Fruit fly (Drosophila melanogaster) whole organism, larva: Measurements from ENCODE around the gene Blimp-1.
A peak's percentile ranks its signal among the peaks of the same experiment; 100 is the strongest.

Source experiments
- noc ChIP-seq: fragments of 200-800 bp; sonication (Bioruptor generic); optimal IDR thresholded peaks from 3 replicates; lab custom pipeline; 2019; ENCODE audit warnings: missing biosample characterization, mild to moderate bottlenecking, missing genetic modification characterization, moderate library complexity

Gene Blimp-1

DNA sequence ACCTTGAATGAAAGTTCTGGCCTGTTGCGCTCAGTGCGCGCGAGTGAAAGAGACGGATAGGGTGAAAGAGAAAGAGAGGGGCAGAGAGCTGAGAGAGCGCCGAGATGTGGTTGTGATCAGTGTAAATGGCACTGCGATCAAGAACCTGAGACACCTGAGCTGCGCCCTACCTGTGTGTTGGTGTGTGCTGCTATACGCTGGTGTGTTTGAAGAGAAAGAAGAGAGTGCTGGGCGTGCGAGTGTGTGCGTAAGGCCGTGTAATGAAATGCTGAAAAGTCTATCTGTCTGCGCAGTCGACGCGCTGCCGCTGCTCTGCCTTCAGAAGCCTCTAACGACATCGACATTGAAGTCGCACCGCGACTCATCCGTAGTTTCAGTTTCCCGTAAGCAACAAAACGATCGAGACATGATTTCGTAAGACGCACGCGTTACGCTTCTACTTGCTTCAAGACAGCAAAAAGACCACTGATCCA, at the start of gene Blimp-1:
Gene Blimp-1 (plus strand): TSS at position 376 of the 473 bp plus-strand sequence.
- TF ChIP-seq noc (tag; lab: Kevin White, UChicago): no peak

DNA sequence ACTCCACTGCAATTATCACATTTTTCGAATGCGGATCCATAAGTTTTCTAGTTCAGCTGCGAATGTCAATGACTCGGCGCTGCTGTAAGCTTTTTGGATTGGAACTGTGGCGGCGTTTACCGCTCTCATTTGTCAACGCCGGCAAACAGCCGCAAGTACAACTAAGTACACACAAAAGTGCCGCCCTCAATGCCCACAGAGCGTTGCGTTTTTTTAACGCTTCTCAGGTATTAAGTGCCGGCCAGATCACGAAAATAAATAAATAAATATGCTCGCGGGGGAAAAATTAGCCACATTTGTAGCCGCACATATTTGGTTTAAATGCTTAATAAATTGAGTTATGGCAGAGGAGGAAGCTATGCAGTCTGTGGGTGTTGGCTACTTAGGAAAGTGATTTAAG, 49.2 kb upstream of the Blimp-1 start:
- TF ChIP-seq noc (tag; lab: Kevin White, UChicago): no peak

DNA sequence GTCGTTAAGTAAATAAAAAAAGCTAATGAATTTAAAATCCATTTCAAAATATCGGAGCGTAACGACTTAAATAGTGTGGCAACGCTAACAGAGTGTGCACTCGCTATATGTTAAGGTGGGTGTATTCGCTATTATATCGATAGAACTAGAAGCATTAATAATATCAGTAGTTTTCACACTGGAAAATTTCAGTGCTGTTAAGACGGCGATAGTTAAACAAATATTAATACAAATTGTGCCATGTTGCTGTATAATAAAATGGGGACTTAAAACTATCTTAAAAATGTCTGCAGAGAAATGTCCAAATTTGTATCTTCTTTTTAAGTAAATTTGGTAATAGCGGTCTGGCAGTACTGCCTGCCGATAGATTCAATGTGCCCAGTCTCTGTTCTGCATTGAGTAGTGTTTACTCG, 47.5 kb upstream of the Blimp-1 start:
- TF ChIP-seq noc (tag; lab: Kevin White, UChicago): no peak

DNA sequence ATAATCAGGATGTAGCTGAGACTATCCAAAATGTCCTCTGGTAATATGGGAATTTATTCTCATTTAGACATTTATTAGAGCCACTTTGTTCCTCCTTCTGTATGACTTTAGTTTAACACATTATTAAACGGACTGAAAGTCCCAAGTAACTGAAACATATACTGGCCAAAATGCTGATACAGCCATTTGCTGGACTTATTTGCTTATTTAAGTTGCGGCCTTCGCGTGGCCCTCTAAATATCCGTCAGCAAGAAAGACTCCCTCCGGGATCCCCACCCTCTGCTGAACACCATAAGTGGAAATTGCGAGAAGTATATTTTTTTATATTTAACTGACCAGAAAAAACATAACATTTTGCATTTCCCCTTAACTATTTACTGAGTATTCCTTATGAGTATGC, 38.3 kb upstream of the Blimp-1 start, which contains the start of gene spo:
Gene spo (minus strand): TSS at position 135 of the 400 bp plus-strand sequence.
- no peak for TF ChIP-seq noc (tag; lab: Kevin White, UChicago)

DNA sequence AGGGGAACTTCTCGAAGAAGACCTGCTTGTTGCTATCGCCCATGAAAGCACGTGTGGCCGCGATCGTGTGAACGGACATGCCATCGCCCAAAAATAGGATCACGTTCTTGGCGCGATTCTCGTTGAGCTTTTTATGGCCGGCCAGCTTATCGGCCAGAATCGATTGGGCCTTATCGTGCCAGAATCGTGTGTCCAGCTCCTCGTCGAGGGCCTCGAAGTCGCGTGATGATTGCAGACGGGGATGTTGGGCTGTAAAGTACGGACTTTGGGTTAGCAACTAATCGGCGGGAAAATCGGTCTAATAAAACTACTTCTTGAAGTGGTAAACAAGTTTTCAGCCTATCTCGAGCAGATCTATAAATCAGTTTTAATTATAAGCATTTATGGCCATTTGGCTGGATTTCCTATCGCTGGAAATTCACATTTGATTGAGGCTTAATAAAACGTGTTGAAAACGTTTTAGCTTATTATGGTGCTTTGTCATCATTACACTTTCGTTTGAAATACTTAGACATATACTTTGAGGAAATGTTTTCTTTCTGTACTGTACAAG, 36.5 kb upstream of the Blimp-1 start:
- TF ChIP-seq noc (tag; lab: Kevin White, UChicago): no peak

DNA sequence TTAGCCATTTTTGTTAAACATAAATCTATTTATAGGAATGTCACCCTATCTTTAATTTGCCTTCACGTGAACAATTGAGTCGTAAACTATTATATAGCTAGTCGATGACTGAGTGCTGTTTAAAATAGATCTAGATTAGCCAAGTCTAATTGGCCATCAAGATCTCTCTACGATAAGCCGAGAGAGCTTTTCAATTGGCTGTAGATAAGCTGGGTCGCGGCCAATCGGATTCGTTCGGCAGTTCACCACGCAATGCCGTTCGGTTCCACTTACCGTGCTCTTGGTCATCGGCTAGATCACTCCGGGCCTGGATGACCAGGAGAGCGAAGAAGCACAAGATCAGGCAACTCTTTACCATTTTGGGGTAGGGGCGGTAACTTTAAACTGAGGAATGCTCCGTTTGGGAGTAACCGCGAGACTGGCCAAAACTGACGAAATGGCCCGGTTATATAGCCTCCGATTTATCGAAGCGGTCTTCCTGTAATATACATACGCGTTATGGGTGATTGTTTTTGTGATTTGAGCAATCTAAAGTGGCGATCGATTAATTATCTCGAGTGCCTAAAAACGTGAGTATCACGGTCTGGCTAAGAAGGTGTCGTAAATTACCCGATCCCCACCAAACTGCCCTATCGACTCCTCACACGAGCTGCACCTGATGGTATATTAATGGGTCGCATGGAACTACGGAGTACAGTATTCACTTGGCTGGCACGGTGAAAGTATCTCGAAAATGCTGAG, 35.8 kb upstream of the Blimp-1 start, which contains the start of the genes Alp10 and Alp9:
Gene Alp10 (minus strand): TSS at position 420 of the 741 bp plus-strand sequence.
Gene Alp9 (plus strand): TSS at position 690 of the 741 bp plus-strand sequence.
- TF ChIP-seq noc (tag; lab: Kevin White, UChicago): no peak

DNA sequence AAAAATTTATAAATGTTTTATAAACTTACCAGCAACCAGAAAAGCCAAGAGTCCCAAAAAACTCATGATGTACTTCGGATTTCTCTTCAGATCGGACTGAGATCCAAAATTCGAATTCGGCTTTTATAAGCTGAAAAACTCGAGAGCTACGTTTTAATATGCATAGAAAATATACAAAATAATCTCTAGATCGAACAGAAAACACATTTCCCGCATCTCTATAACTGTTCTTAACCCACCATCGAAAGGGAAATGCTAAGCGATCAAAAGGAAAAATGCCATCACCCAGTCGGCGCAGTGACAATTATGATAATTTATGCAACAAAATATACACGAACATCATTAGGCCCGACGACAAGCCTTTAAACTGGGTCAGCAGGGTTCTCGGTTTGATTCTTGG, 31.2 kb upstream of the Blimp-1 start, which contains the start of gene CG10591:
Gene CG10591 (minus strand): TSS at position 101 of the 400 bp plus-strand sequence.
- no peak for TF ChIP-seq noc (tag; lab: Kevin White, UChicago)

DNA sequence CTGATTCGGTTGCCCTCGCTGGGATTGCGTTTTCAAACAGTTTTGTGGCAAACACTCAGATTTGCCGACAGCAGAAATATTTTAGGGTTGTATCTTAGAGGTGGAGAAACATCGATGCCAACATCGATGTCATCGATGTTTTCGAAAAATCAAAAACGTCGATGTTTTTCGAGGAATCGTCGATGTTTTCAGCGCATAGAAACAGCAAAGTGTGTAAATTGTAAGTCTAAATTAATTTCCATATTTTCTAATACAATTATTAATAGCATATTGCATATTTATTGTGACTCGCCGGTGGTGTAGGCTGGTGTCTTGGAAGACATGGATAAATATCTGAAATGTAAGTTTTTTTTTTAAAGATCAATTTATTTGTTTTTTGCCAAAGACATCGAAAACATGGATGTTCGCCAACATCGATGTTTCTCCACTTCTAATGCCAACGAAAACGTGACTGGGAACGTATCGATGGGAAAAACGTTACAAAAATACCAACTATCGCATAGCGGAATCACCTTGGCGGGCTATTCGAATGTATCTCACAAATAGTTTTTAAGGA, 26.8 kb upstream of the Blimp-1 start, which contains the start of gene TM9SF3:
Gene TM9SF3 (minus strand): TSS at position 120 of the 556 bp plus-strand sequence.
- no peak for TF ChIP-seq noc (tag; lab: Kevin White, UChicago)

DNA sequence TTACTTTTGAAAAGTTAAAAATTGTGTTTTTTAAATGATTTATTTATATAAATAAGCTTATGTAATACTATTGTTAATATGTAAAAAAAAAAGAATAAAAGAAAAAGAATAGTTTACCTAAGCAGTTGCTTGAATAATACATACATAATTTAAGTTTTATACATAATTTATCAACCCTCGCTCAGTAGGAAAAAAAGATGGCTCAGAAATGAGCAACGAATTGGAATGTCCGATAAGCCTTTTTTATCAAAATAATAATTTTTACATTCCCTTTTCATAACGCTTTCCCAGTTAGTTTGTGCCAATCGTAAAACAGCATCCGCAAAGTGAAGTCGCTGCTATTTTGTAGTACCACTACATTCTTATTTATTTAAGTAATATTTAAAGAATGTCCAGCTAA, 26.3 kb upstream of the Blimp-1 start, which contains the start of gene mthl2:
Gene mthl2 (plus strand): TSS at position 301 of the 400 bp plus-strand sequence.
- no peak for TF ChIP-seq noc (tag; lab: Kevin White, UChicago)

DNA sequence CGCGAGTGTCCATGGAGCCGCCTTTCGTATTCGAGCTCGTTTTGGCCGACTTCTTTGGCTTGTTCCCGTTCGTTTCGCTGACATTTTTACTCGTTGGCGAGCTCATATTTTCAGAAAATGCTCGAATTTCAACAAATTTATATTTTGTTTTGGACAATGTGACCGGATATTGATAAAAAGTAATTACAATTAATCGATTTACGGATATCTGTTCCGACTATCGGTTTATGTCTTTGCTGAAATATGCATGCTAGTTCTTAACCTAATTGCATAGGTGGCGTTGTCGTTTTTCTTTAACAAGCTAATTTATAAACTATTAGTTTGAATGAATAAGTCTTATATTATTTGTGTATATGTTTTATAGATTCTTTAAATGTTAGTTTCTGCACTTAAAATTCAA, 22.7 kb upstream of the Blimp-1 start, which contains the start of gene Eaf6:
Gene Eaf6 (minus strand): TSS at position 173 of the 400 bp plus-strand sequence.
- TF ChIP-seq noc (tag; lab: Kevin White, UChicago): no peak

DNA sequence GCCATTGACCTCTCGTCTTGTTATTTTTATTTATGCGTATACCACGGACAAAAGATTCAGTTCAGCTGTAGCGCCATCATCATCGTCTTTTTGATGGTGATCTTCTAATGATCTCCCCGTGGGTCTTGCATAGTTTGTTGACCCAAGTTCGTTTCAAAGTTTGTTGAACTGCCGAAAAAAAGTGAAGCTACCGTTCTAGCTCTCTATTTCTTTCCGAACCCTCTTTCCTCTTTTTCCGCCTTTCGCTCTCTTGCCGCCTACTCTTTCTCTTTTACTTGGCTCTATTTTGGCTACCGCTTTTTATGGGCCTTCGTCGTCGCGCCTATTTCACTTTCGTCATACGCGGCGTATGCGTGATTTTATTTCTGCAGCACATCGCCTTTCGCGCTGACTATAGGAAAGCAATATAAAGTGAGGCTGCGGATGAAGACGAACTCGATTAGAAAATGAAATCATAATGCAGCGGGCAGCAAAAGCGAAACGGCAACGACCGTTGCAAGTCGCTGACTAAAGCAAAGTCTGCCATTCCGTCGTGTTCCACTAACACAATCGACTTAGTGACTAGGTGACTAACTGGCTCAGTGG, 21.9 kb upstream of the Blimp-1 start:
- no peak for TF ChIP-seq noc (tag; lab: Kevin White, UChicago)

DNA sequence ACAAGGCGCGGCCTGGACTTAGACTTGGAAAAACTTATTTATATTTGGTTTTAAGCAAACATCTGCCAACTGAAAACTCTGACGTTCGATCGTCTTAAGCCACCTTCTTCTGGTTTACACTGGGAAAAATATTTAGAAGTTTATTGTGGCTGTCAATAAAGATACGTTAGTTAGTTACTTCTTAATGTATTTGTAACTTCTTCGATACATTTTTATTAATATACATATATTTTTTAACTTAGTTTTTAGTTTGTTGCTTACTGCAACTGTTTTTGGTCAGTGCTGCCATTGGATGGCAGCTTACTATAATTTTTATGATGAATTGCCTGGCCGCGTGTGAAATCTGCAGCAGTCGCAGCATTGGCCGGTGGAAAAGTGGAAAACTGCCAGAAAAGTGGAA, 21.3 kb upstream of the Blimp-1 start:
- no peak for TF ChIP-seq noc (tag; lab: Kevin White, UChicago)

DNA sequence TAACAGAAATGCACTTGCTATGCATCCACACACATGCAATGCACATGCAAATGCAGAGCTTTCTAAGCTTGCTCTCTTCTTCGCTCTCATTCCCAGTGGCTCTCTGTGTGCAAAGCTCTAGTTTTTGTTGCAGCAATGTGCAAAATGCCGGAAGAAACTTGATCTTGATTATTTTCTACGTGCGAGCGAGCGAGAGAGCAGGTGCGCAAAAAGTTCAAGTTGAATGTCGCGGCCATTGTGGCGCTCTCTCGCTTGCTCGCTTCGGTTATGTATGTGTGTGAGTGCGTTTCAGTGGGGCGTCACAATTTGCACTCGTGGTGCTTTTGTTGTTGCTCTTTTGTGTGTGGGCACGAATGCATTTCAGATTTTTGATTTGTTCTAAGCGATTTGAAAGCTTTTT, 20.2 kb upstream of the Blimp-1 start:
- TF ChIP-seq noc (tag; lab: Kevin White, UChicago): no peak

DNA sequence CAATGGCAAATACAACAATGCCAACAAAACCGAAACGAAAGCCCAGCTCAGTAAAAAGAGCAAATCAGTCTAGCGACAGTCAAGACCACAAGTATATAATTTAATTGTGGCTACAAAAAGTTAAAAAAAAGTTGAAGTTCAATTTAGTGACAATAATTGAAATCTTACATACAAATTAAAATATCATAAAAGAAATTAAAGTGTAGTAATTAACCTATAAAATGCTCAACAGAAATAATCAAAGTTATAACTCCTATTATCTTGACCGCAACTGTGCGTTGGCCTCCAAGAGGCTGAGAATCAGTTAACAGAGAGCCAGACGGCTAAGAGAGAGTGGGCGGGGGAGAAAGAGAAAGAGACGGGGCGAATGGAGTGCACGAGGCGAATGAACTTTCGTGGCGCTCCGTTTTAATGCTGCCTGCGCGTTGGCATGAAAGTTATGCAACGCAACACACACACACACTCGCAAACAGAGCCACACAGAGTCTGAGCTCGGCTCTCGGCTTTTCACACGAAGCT, 19.0 kb upstream of the Blimp-1 start:
- peak; percentile 76 for TF ChIP-seq noc (tag; lab: Kevin White, UChicago)

DNA sequence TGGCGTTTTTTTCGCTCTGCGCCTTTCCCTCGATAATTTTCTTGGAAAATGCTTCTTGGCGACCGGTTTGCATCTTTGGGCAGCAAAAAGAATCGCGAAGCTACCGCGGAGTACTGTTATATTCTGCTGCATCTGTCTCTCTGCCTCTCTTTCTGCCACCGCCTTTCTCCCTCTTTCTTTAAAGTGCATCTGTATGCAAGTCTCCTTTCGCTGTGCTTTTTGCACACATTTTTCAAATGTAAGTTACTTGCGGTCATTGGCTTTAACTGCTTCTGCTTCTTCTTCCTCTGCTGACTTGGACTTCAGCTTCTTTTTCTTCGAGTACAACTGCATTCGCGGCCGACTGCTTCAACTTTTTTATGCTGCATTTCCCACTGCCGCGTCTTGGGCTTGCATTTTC, 15.0 kb upstream of the Blimp-1 start:
- no peak for TF ChIP-seq noc (tag; lab: Kevin White, UChicago)
